Worm (Caenorhabditis elegans) whole organism, young adult: ENCODE results near the gene catp-4.
"Not testable (repeated sequence)": the region's sequence is repeated elsewhere in the genome, so short reads cannot be mapped to it uniquely, and the experiment has no call there.

Experiments
- ama-1 ChIP-seq, 3 experiments: fragments of 150-350 bp in 1 of 3; sonication (generic microtip) in 2 of 3; optimal IDR thresholded peaks; 2 replicates each; lab custom pipeline; 2014 to 2018; ENCODE audit warnings: missing biosample characterization in 2 of 3, missing genetic modification characterization in 2 of 3, missing genetic modification reagents in 2 of 3
- attf-3 ChIP-seq: fragments of 200-800 bp; sonication (Bioruptor generic); conservative IDR thresholded peaks from 2 replicates; pipeline ENCODE4 v1.3.6; 2022; ENCODE audit warnings: missing genetic modification reagents, missing genetic modification characterization, missing compliant biosample characterization
- dpl-1 ChIP-seq: fragments of 150-350 bp; optimal IDR thresholded peaks from 2 replicates; lab custom pipeline; 2014; ENCODE audit warnings: missing biosample characterization, missing genetic modification reagents, missing genetic modification characterization
- ekl-4 ChIP-seq: fragments of 200-800 bp; sonication (Bioruptor generic); IDR thresholded peaks from 2 replicates; pipeline ENCODE4 v1.3.6; 2022; ENCODE audit warnings: missing genetic modification reagents, missing genetic modification characterization, missing compliant biosample characterization
- lin-35 ChIP-seq, 3 experiments: fragments of 150-350 bp in 2 of 3; sonication (generic microtip) in 1 of 3; optimal IDR thresholded peaks; 2 replicates each; lab custom pipeline; 2014 to 2018; ENCODE audit warnings: missing biosample characterization in 3 of 3, missing genetic modification characterization in 3 of 3, missing genetic modification reagents in 3 of 3
- madf-10 ChIP-seq: sonication (generic microtip); optimal IDR thresholded peaks from 2 replicates; lab custom pipeline; 2016; ENCODE audit warnings: mild to moderate bottlenecking, missing genetic modification characterization, missing compliant biosample characterization
- nfya-1 ChIP-seq: sonication (generic microtip); optimal IDR thresholded peaks from 2 replicates; lab custom pipeline; 2017; ENCODE audit warnings: antibody characterized with exemption, missing compliant biosample characterization, missing genetic modification characterization, borderline replicate concordance; ENCODE audit not compliant: insufficient read depth
- nhr-27 ChIP-seq: fragments of 200-800 bp; sonication (Bioruptor generic); optimal IDR thresholded peaks from 2 replicates; lab custom pipeline; 2018; ENCODE audit warnings: mild to moderate bottlenecking, missing genetic modification characterization, moderate library complexity, missing compliant biosample characterization
- snpc-1.3 ChIP-seq: sonication (generic microtip); optimal IDR thresholded peaks from 2 replicates; lab custom pipeline; 2017; ENCODE audit warnings: missing genetic modification characterization, mild to moderate bottlenecking, missing compliant biosample characterization, antibody characterized with exemption, moderate library complexity, missing genotype, missing genetic modification reagents; ENCODE audit not compliant: insufficient read depth
- sptf-2 ChIP-seq: fragments of 200-800 bp; sonication (Bioruptor generic); optimal IDR thresholded peaks from 2 replicates; lab custom pipeline; 2018; ENCODE audit warnings: mild to moderate bottlenecking, missing genetic modification characterization, missing compliant biosample characterization
- tbp1 ChIP-seq: fragments of 200-800 bp; sonication (Bioruptor generic); optimal IDR thresholded peaks from 2 replicates; lab custom pipeline; 2018; ENCODE audit warnings: mild to moderate bottlenecking, missing genetic modification characterization, missing compliant biosample characterization
- ztf-22 ChIP-seq: fragments of 200-800 bp; sonication (Bioruptor generic); optimal IDR thresholded peaks from 2 replicates; lab custom pipeline; 2018; ENCODE audit warnings: mild to moderate bottlenecking, missing genetic modification characterization, moderate library complexity, missing compliant biosample characterization
- ztf-28 ChIP-seq: fragments of 200-800 bp; sonication (Bioruptor generic); IDR thresholded peaks from 2 replicates; pipeline ENCODE4 v1.3.6; 2022; ENCODE audit warnings: missing genetic modification reagents, missing genetic modification characterization, missing compliant biosample characterization

ce11 chrII:14635895-14636294 is 42.5 kb downstream of the catp-4 start:
- not testable (repeated sequence) for TF ChIP-seq ekl-4; sptf-2 (GFP tag; lab: Kevin White, UChicago); dpl-1 (GFP tag; lab: Kevin White, UChicago); ztf-22 (GFP tag; lab: Kevin White, UChicago); madf-10 (tag; lab: Kevin White, UChicago); attf-3; snpc-1.3 (tag; lab: Kevin White, UChicago); nfya-1 (tag; lab: Kevin White, UChicago); ama-1 (optimal IDR thresholded peaks at IDR 0.05; lab: Kevin White, UChicago); ama-1 (GFP tag; optimal IDR thresholded peaks at IDR 0.05; lab: Kevin White, UChicago); nhr-27 (tag; lab: Kevin White, UChicago); lin-35 (GFP tag; optimal IDR thresholded peaks at IDR 0.05; lab: Kevin White, UChicago); ztf-28
- TF ChIP-seq tbp1 (GFP tag; lab: Kevin White, UChicago): peak; percentile 64
